Worm (Caenorhabditis elegans) whole organism, L4/young adult: Measurements from ENCODE around the gene emc-2.
"Not testable (repeated sequence)": the region's sequence is repeated elsewhere in the genome, so short reads cannot be mapped to it uniquely, and the experiment has no call there.

Experiments used
- W03F9.2 ChIP-seq: fragments of 150-350 bp; optimal IDR thresholded peaks from 2 replicates; lab custom pipeline; 2014; ENCODE audit warnings: missing biosample characterization, missing genetic modification characterization
- dao-5 ChIP-seq: sonication (generic microtip); optimal IDR thresholded peaks from 2 replicates; lab custom pipeline; 2016; ENCODE audit warnings: missing genotype, missing genetic modification characterization, moderate library complexity, missing compliant biosample characterization
- him-1 ChIP-seq: sonication (generic microtip); optimal IDR thresholded peaks from 2 replicates; lab custom pipeline; 2016; ENCODE audit warnings: missing genotype, missing genetic modification reagents, missing genetic modification characterization, missing compliant biosample characterization

Gene emc-2

DNA sequence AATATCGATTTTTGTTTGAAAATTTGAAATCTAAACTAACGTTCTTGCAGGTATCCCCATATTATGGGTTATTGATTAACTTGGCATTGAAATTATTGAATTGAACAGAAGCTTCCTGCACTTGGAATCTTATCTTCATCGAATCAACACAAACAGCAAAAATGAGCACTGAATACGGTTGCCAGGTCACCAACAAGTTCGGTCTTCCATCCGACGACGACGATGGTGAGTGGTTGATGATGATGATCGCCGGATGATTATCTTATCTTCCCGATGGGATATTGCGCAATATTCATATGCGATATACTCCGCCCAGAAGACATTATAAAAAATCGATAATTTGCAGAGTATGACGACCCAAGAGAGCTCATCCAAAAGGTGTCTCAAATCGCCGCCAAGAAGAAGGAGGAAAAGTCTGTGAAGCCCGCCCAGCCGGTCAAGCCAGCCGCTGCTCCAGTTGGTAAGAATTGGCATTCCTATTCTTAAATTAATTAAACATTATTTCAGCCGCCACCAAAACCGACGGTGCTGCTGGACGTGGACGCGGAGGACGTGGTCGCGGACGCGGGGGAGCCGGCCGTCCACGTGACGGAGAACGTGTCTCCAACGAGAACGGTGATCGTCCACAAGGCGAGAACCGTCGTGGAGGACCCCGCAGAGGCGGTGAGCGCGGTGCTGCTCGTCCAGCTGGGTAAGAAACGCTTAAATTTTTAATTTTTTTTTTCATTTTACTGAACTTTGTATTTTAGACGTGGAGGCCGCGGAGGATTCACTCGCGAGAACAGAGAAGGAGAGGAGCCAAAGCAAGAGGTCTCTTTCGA is 15.3 kb upstream of the emc-2 start, which contains the start of gene vig-1:
Gene vig-1 (plus strand): TSS at position 51 of the 821 bp plus-strand sequence.
- no peak for TF ChIP-seq him-1 (tag; lab: Kevin White, UChicago)
- TF ChIP-seq W03F9.2: no peak
- TF ChIP-seq dao-5 (tag; lab: Kevin White, UChicago): no peak

DNA sequence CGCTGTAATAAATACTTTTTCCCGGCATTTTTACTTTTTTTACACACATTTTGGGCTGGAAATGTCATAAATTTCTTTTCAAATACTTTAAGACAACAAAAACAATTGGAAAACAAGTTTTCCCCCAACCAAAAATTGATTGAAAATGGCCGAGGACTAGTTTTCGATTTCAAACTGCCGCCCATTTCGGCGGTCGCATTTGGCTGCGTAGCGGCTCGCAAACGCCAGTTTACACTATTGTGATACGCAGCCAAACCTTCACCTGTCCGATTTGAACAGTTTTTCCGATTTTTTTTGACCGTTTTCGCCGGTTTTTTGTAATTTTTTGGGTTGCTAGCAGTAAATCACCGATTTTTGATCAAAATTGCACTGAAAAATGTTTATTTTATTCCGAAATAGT is 14.5 kb upstream of the emc-2 start:
- peak; percentile 10 for TF ChIP-seq dao-5 (tag; lab: Kevin White, UChicago)
- TF ChIP-seq him-1 (tag; lab: Kevin White, UChicago): peak; percentile 72
- TF ChIP-seq W03F9.2: peak; percentile 94

DNA sequence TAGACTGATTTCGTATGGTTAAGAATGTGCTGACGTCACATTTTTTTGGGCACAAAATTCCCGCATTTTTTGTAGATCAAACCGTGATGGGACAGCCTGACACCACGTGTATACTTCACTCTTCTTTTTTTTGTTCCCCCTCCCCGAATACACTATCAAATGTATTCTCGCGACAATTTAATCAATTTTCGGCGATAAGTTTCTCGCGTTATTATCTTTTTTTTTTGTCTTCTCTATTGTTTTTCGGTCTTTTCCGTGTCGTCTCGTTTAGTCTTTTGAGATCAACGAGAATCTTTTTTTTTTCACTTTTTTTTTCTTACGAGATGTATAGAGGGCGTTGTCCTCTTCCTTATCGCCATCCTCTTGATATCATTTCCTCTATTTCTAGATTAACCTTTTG is 9.3 kb upstream of the emc-2 start:
- TF ChIP-seq him-1 (tag; lab: Kevin White, UChicago) (no peak), dao-5 (tag; lab: Kevin White, UChicago) (no peak), W03F9.2 (no peak)

DNA sequence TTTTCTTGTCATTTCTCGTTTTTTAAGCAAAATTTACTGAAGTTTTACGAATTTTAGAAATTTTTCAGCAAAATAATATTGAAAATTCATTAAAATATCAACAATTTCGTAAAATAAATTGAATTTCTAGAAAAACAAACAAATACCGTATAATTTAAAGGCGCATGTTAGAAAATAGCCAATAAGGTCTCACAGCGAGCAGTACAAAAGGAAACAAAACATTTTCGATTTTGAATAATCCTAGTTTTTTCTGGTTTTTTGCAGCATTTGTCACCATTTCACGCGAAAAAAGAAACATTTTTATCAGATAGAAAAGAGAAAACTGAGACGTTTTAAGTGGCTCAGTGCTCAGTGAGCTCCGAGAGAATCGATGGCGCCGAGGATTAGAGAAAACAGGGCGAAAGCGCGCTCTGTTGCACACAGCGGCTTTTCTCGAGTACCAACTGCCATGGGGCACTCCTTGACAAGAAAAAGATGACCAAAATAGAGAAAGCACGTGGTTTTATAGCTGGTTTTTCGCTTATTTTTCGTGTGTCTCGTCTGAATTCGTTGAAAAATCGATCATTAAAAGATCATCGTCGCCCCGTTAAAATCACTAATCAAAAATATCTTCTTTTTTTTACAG is 4.1 kb upstream of the emc-2 start, which contains the start of the genes alh-6 and fcho-1:
Gene alh-6 (minus strand): TSS at position 242 of the 625 bp plus-strand sequence.
Gene fcho-1 (plus strand): TSS at position 624 of the 625 bp plus-strand sequence.
- TF ChIP-seq W03F9.2 (peak; percentile 10), dao-5 (tag; lab: Kevin White, UChicago) (no peak)

DNA sequence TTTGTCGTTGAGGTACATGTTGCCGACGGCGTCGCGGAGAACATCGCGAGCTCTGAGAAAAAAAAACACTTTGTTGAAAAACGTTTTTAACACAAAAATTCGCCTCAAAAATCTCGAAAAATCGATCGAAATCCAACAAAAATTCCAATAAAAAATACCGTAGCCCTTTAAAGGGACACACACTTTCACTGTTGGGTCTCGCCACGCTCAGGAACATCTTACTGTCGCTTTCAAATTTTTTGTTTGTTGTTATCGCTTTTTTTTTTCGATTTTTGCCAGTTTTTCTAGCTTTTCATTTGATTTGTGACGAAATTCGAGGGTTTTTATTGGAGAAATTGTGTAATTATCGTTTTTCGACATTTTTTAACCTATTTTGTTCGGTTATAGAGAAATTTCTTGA is 614 bp upstream of the emc-2 start:
- no peak for TF ChIP-seq him-1 (tag; lab: Kevin White, UChicago)
- TF ChIP-seq W03F9.2: peak; percentile 34

DNA sequence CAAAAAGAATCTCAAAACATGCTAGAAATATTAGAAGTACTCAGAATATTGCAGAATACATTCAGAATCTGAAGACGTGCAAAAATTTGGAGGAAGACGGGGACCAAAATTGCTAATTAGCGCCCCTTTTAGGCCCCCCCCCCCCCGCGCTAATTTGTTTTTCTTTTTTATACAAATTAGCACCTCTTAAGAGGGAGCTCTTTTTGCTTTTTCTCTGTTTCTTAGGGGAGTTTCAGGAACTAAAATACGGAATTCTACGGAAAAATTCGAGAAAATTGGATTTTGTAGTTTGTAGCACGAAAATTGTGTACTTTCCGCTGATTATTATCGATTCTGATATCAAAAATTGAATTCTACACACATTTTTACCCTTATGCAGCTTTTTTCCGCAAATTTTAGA is 4.4 kb downstream of the emc-2 start, which contains the start of gene glb-31:
Gene glb-31 (minus strand): TSS at position 101 of the 400 bp plus-strand sequence.
- TF ChIP-seq W03F9.2: no peak

DNA sequence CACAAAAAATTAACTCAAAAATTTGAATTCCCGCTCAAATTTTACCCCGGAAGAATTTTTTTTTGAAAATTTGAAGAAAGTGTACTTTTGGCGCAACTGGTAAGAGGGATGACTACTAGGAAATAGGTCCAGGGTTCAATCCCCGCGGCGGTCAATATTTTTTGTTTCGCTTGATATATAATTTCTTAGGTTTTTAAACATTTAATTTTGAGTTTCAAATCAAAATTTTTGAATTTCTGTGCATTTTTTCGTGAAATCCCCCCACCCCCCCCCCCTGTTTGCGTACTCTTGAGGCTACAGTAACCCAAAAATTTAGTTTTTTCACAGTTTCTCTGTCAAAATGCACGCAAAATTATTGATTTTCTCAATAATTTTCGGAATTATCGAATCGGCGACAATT is 7.8 kb downstream of the emc-2 start, which contains the start of gene Y57G7A.1:
Gene Y57G7A.1 (plus strand): TSS at position 301 of the 400 bp plus-strand sequence.
- TF ChIP-seq W03F9.2: no peak
- TF ChIP-seq dao-5 (tag; lab: Kevin White, UChicago): no peak
- TF ChIP-seq him-1 (tag; lab: Kevin White, UChicago): no peak

DNA sequence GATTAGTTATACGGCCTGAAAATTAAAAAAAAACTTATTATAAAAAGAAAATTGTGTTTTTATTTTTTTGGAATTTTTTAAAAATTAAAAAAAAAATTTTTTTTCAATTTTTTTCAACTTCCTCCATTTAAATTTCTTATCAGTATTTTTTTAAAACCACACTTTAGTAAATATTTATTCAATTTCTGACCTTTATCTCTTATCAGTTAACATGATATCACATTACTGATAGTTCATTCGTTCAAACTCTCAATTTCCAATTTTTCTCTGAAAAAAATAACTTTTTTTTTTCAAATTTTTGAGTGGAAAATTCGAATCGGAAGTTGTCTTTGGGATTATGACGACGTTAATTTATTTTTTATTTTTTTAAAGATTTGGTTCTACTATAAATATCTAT is 8.2 kb downstream of the emc-2 start:
- TF ChIP-seq him-1 (tag; lab: Kevin White, UChicago) (no peak), dao-5 (tag; lab: Kevin White, UChicago) (no peak), W03F9.2 (no peak)

DNA sequence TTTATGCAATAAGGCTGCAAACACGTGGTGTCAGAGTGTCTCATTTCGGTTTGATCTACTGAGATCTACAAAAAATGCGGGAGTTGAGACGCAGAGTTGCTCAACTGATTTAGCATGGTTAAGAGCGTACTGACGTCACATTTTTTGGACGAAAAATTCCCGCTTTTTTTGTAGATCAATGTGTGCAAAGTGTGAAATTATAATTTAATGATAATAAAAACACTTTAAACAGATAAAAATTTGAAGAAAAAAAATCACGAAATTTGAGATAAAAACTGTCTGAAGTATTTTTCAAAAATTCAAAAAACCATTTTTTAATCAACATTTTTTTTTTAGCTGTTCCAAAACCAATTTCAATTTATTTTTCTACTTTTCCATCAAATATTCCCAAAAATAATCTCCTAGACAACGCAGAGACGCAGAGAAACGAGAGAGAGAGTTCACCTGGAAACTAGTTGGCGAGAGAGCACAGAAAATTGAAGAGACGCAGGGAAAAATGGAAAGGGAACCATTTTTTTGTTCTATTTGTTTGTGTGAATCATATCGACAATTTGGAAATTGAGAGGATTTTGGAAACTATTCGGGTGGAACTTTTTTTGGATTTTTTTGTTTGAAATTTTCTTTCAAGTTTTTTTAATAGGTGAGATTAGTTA is 8.8 kb downstream of the emc-2 start:
- no peak for TF ChIP-seq dao-5 (tag; lab: Kevin White, UChicago)

DNA sequence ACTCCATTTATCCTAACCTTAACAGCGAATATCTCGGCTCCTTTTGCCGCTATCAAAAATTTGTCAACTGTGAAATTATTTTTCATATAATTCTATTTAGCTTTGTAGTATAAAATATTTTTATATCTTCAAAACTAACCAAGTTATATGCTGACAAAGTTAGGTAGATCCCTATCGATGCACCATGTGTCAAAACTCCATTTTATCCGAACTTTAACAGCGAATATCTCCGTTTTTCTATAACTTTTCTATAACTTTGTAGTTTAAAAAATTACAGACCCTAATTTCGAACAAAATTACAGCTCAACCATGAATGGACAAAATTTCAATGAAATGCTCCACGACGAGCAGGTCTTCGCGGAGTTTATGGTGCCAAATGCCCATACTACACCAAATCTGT is 10.2 kb downstream of the emc-2 start, which contains the start of gene Y57G7A.2:
Gene Y57G7A.2 (plus strand): TSS at position 301 of the 400 bp plus-strand sequence.
- TF ChIP-seq dao-5 (tag; lab: Kevin White, UChicago) (no peak), W03F9.2 (no peak), him-1 (tag; lab: Kevin White, UChicago) (no peak)

DNA sequence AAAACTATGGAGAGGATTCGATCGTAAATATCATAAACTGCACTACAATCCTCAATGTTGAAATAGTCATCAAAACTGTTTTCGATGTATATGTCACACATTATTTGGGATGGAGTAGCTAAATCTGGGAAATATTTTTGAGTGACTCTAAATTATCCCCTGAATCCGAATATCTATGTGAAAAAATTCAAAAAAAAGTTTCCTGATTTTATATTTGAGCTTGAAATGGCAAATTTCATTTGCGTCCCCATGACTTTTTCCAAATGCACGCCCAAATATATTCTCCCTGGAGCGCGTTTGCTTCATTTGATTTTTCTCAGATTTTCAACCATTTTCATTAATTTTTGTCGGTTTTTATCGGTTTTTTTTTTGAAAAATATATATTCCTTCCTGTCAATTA is 12.8 kb downstream of the emc-2 start, which contains the start of gene srz-64:
Gene srz-64 (minus strand): TSS at position 101 of the 400 bp plus-strand sequence.
- TF ChIP-seq W03F9.2: no peak
- TF ChIP-seq him-1 (tag; lab: Kevin White, UChicago): no peak
- TF ChIP-seq dao-5 (tag; lab: Kevin White, UChicago): no peak

DNA sequence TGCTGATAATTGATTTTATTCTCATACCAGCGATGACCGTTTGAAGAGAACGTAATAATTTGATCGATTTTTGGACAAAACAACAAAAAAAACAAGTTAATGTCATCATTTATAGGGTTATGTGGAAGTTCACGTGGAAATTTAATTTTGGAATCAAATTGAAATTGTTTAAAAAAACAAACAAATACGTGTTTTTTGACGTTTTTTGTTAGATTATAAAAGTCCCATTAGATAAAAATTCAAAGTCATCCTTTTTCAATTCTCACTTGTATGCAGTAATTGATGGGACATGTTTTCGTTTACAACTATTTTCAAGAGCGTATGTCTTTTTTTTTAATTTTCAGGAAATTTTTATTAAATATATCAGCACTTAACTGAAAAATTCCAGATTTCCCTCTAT is 20.4 kb downstream of the emc-2 start, which contains the start of the genes Y57G7A.6 and Y57G7A.3:
Gene Y57G7A.6 (minus strand): TSS at position 101 of the 400 bp plus-strand sequence.
Gene Y57G7A.3 (plus strand): TSS at position 269 of the 400 bp plus-strand sequence.
- TF ChIP-seq dao-5 (tag; lab: Kevin White, UChicago) (no peak), W03F9.2 (no peak), him-1 (tag; lab: Kevin White, UChicago) (no peak)

DNA sequence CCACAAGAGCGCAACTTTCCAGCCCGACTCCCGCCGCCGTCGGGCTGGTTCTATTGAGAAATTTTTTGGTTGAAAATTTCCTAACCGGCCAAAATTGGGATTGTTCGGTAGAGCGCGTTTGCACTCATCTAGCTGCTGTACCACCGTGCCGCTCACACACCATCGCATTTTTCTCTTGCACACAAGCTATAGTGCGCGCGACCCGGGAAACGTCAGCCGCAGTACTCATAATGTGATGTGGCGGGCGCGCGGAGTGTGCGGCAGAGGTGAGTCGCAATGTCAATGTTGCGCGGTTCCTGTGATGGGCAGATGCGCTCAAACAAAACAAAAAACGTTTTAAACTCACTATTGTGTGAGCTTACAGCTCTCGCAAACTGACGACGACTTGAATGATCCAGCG is 21.0 kb downstream of the emc-2 start:
- TF ChIP-seq him-1 (tag; lab: Kevin White, UChicago) (no peak), W03F9.2 (no peak), dao-5 (tag; lab: Kevin White, UChicago) (no peak)

DNA sequence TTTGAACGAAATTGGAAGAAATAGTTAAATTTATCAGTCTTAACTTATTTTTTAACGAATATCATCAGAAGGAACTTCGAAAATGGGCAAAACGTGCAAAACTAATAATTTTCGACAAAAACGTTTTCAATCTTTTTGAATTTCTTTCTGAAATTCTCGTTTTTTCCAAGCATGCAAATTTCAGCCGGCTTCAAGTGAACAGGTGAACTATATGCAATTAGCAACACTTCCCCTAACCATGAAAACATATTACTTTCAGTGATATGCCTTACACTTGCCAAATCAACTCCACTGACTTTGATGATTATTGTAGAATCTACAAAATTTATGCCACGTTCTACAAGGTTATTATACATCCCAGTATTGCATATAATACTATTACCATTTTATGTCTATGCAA is 27.6 kb downstream of the emc-2 start, which contains the start of gene srz-63:
Gene srz-63 (plus strand): TSS at position 301 of the 400 bp plus-strand sequence.
- not testable (repeated sequence) for TF ChIP-seq W03F9.2; dao-5 (tag; lab: Kevin White, UChicago); him-1 (tag; lab: Kevin White, UChicago)
